Worm (Caenorhabditis elegans) whole organism, early embryonic: ENCODE data around the gene his-31.

ENCODE experiments used
- B0310.2 ChIP-seq: sonication (generic microtip); optimal IDR thresholded peaks from 2 replicates; lab custom pipeline; 2016; ENCODE audit warnings: mild to moderate bottlenecking, missing genetic modification characterization, missing compliant biosample characterization
- F13C5.2 ChIP-seq: sonication (generic microtip); optimal IDR thresholded peaks from 2 replicates; lab custom pipeline; 2017; ENCODE audit warnings: mild to moderate bottlenecking, missing genetic modification characterization, inconsistent platforms, missing compliant biosample characterization
- aly-1 ChIP-seq: sonication (generic microtip); optimal IDR thresholded peaks from 2 replicates; lab custom pipeline; 2016; ENCODE audit warnings: missing genetic modification characterization, missing compliant biosample characterization
- ama-1 ChIP-seq: fragments of 150-350 bp; optimal IDR thresholded peaks from 2 replicates; lab custom pipeline; 2014
- ceh-13 ChIP-seq: fragments of 200-800 bp; sonication (Bioruptor generic); optimal IDR thresholded peaks from 2 replicates; lab custom pipeline; 2018; ENCODE audit warnings: mild to moderate bottlenecking, missing genetic modification characterization, missing compliant biosample characterization
- ceh-36 ChIP-seq: sonication (generic microtip); optimal IDR thresholded peaks from 2 replicates; lab custom pipeline; 2016; ENCODE audit warnings: missing genetic modification characterization, inconsistent platforms, missing compliant biosample characterization
- ets-7 ChIP-seq: sonication (generic microtip); optimal IDR thresholded peaks from 2 replicates; lab custom pipeline; 2016; ENCODE audit warnings: missing genotype, missing genetic modification characterization, missing compliant biosample characterization
- flt-1 ChIP-seq: fragments of 200-800 bp; sonication (Bioruptor generic); IDR thresholded peaks from 2 replicates; pipeline ENCODE4 v1.3.6; 2022; ENCODE audit warnings: missing genetic modification characterization, missing compliant biosample characterization
- hmbx-1 ChIP-seq: sonication (generic microtip); optimal IDR thresholded peaks from 2 replicates; lab custom pipeline; 2016; ENCODE audit warnings: mild to moderate bottlenecking, missing genetic modification characterization, missing compliant biosample characterization
- hmg-4 ChIP-seq: fragments of 200-800 bp; sonication (Bioruptor generic); optimal IDR thresholded peaks from 2 replicates; lab custom pipeline; 2018; ENCODE audit warnings: mild to moderate bottlenecking, missing genetic modification characterization, missing compliant biosample characterization
- hnd-1 ChIP-seq: sonication (generic microtip); optimal IDR thresholded peaks from 2 replicates; lab custom pipeline; 2016; ENCODE audit warnings: missing genetic modification characterization, missing compliant biosample characterization
- pes-1 ChIP-seq: fragments of 200-800 bp; sonication (Bioruptor generic); IDR thresholded peaks from 2 replicates; pipeline ENCODE4 v1.3.6; 2022; ENCODE audit warnings: missing genetic modification reagents, missing genetic modification characterization, missing compliant biosample characterization
- scrt-1 ChIP-seq: fragments of 200-800 bp; sonication (Bioruptor generic); IDR thresholded peaks from 2 replicates; pipeline ENCODE4 v1.3.6; 2022; ENCODE audit warnings: missing genetic modification characterization, missing compliant biosample characterization
- sea-1 ChIP-seq: fragments of 200-800 bp; sonication (Bioruptor generic); conservative IDR thresholded peaks from 2 replicates; pipeline ENCODE4 v1.3.6; 2022; ENCODE audit warnings: missing genetic modification characterization, missing compliant biosample characterization
- tbx-11 ChIP-seq: fragments of 200-800 bp; sonication (Bioruptor generic); IDR thresholded peaks from 2 replicates; pipeline ENCODE4 v1.3.6; 2022; ENCODE audit warnings: missing genetic modification characterization, missing compliant biosample characterization
- tbx-37 ChIP-seq: fragments of 200-800 bp; sonication (Bioruptor generic); conservative IDR thresholded peaks from 2 replicates; pipeline ENCODE4 v1.3.6; 2022; ENCODE audit warnings: missing genetic modification reagents, missing genetic modification characterization, missing compliant biosample characterization
- tra-4 ChIP-seq: sonication (generic microtip); optimal IDR thresholded peaks from 2 replicates; lab custom pipeline; 2017; ENCODE audit warnings: missing genetic modification characterization, missing compliant biosample characterization

The his-31 gene

ce11 chrIV:8333034-8333433, 749 bp downstream of the his-31 start:
- TF ChIP-seq ceh-36 (tag; lab: Kevin White, UChicago) (no peak), F13C5.2 (tag; lab: Kevin White, UChicago) (no peak), flt-1 (GFP tag; lab: Robert Waterston, UW) (0 out of 2 replicates have a peak, but pooled peaks have one; percentile 2), pes-1 (no peak)

- TF ChIP-seq tbx-11 (GFP tag; lab: Robert Waterston, UW) = no peak
- no peak for TF ChIP-seq hmbx-1 (tag; lab: Kevin White, UChicago)
- TF ChIP-seq F13C5.2 (tag; lab: Kevin White, UChicago) = no peak
- TF ChIP-seq ets-7 (tag; lab: Kevin White, UChicago) = no peak
- TF ChIP-seq pes-1 = no peak
- no peak for TF ChIP-seq hmg-4 (GFP tag; lab: Kevin White, UChicago)
- no peak for TF ChIP-seq ceh-13
- TF ChIP-seq scrt-1 (GFP tag; lab: Robert Waterston, UW) = no peak
- no peak for TF ChIP-seq flt-1 (GFP tag; lab: Robert Waterston, UW)
- TF ChIP-seq tra-4 = no peak
- TF ChIP-seq ama-1 = no peak
- no peak for TF ChIP-seq B0310.2 (tag; lab: Kevin White, UChicago)
- TF ChIP-seq aly-1 = no peak
- no peak for TF ChIP-seq sea-1 (GFP tag; lab: Robert Waterston, UW)
- no peak for TF ChIP-seq ceh-36 (tag; lab: Kevin White, UChicago)
- no peak for TF ChIP-seq tbx-37
- no peak for TF ChIP-seq hnd-1
These were observed 1.3 kb downstream of the his-31 start, which contains the start of gene lys-10 for ce11 chrIV:8332526-8332925. TSS of gene lys-10 (plus strand) at chrIV:8332826.

- no peak for TF ChIP-seq F13C5.2 (tag; lab: Kevin White, UChicago)
- no peak for TF ChIP-seq ets-7 (tag; lab: Kevin White, UChicago)
- no peak for TF ChIP-seq tbx-37
- TF ChIP-seq ceh-36 (tag; lab: Kevin White, UChicago) = no peak
- TF ChIP-seq tbx-11 (GFP tag; lab: Robert Waterston, UW) = no peak
- TF ChIP-seq tra-4 = no peak
- no peak for TF ChIP-seq scrt-1 (GFP tag; lab: Robert Waterston, UW)
- no peak for TF ChIP-seq B0310.2 (tag; lab: Kevin White, UChicago)
- TF ChIP-seq hnd-1 = no peak
- TF ChIP-seq flt-1 (GFP tag; lab: Robert Waterston, UW) = no peak
- TF ChIP-seq ceh-13 = no peak
These were observed 4.9 kb downstream of the his-31 start, which contains the start of gene F35H10.2 for ce11 chrIV:8328913-8329312. TSS of gene F35H10.2 (plus strand) at chrIV:8329213.

- TF ChIP-seq sea-1 (GFP tag; lab: Robert Waterston, UW) (no peak), ets-7 (tag; lab: Kevin White, UChicago) (no peak), hmbx-1 (tag; lab: Kevin White, UChicago) (no peak), ceh-13 (no peak), flt-1 (GFP tag; lab: Robert Waterston, UW) (no peak), tbx-37 (no peak), F13C5.2 (tag; lab: Kevin White, UChicago) (no peak)
These were observed 8.1 kb downstream of the his-31 start, which contains the start of gene F35H10.3 for ce11 chrIV:8325667-8326066. TSS of gene F35H10.3 (plus strand) at chrIV:8325967.

ce11 chrIV:8318799-8319198, 15.0 kb downstream of the his-31 start:
- TF ChIP-seq hnd-1 (no peak), tbx-37 (no peak), scrt-1 (GFP tag; lab: Robert Waterston, UW) (no peak), F13C5.2 (tag; lab: Kevin White, UChicago) (no peak), B0310.2 (tag; lab: Kevin White, UChicago) (no peak)

ce11 chrIV:8317800-8318199, 16.0 kb downstream of the his-31 start:
- TF ChIP-seq ama-1 (no peak), sea-1 (GFP tag; lab: Robert Waterston, UW) (no peak), hmg-4 (GFP tag; lab: Kevin White, UChicago) (no peak), ets-7 (tag; lab: Kevin White, UChicago) (no peak), ceh-13 (no peak), F13C5.2 (tag; lab: Kevin White, UChicago) (no peak), tbx-11 (GFP tag; lab: Robert Waterston, UW) (no peak), aly-1 (no peak), pes-1 (no peak), flt-1 (GFP tag; lab: Robert Waterston, UW) (no peak), ceh-36 (tag; lab: Kevin White, UChicago) (no peak), B0310.2 (tag; lab: Kevin White, UChicago) (no peak), scrt-1 (GFP tag; lab: Robert Waterston, UW) (no peak), tbx-37 (no peak), hmbx-1 (tag; lab: Kevin White, UChicago) (no peak), tra-4 (no peak)

ce11 chrIV:8312846-8313245, 20.9 kb downstream of the his-31 start, which contains the start of gene F35H10.10:
TSS of gene F35H10.10 (minus strand) at chrIV:8312946.
- TF ChIP-seq tbx-11 (GFP tag; lab: Robert Waterston, UW) (no peak), tra-4 (no peak), hmbx-1 (tag; lab: Kevin White, UChicago) (no peak), aly-1 (no peak), ama-1 (no peak), scrt-1 (GFP tag; lab: Robert Waterston, UW) (no peak), sea-1 (GFP tag; lab: Robert Waterston, UW) (no peak), tbx-37 (no peak), ceh-13 (no peak), hmg-4 (GFP tag; lab: Kevin White, UChicago) (no peak), flt-1 (GFP tag; lab: Robert Waterston, UW) (no peak), ceh-36 (tag; lab: Kevin White, UChicago) (no peak)

ce11 chrIV:8312105-8312504, 21.7 kb downstream of the his-31 start:
- TF ChIP-seq ama-1 = no peak
